Worm (Caenorhabditis elegans) whole organism, dauer: ENCODE measurements around the gene semo-1.

Source experiments
- unc-62 ChIP-seq: sonication (generic microtip); optimal IDR thresholded peaks from 2 replicates; lab custom pipeline; 2017; ENCODE audit warnings: missing biosample characterization, missing genetic modification reagents, missing genetic modification characterization

semo-1 gene

ce11 chrIV:14050900-14051299, at the start of gene semo-1:
Gene semo-1 (plus strand): TSS chrIV:14051200.
- TF ChIP-seq unc-62 (GFP tag; lab: Kevin White, UChicago) = no peak

ce11 chrIV:14001782-14002181, 49.2 kb upstream of the semo-1 start:
- TF ChIP-seq unc-62 (GFP tag; lab: Kevin White, UChicago) = no peak

DNA sequence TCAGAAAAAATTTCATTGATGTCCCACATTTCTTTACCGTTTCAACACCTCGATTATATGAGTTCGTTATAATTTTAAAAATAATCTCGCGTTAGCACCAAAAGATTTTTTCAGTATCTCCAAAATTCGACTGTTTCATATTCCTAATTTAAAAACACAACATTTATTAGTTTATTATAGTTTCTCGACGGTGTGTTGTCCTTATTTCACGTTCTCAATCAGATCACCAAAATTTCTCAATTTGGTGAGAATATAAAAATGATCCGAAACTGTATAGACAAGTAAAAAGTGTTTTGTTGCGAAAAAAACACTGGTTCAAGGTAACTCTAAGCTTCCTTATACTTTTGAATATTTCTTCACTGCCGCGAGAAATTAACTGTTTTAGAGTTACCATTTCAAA, 42.3 kb upstream of the semo-1 start:
- no peak for TF ChIP-seq unc-62 (GFP tag; lab: Kevin White, UChicago)

- TF ChIP-seq unc-62 (GFP tag; lab: Kevin White, UChicago) = no peak
These were observed 37.3 kb upstream of the semo-1 start for ce11 chrIV:14013692-14014091.

DNA sequence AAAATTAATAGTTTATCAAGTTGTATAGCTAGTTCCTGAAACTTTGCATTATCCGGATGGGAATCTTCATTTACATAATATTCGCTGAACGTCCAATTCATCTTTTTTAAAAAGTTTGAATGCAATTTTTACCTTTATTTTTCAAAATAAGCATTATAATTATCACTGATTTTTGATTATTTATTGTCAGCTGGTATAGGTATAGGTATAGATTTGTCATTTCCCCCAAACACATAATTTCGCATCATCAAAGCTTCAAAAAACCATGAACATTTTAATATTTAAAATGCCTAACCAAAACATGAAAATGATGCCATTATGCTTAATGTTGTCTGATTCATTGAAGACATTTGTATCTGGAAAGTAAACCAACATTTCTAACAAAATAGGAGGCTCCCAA, 35.2 kb upstream of the semo-1 start, which contains the start of gene srw-63:
TSS of gene srw-63 (minus strand) at position 101 of the 400 bp plus-strand sequence.
- no peak for TF ChIP-seq unc-62 (GFP tag; lab: Kevin White, UChicago)

- TF ChIP-seq unc-62 (GFP tag; lab: Kevin White, UChicago) = no peak
These were observed 31.1 kb upstream of the semo-1 start, which contains the start of the genes irld-56 and irld-55 for ce11 chrIV:14019883-14020282. Gene irld-56 (minus strand): TSS chrIV:14019983. Gene irld-55 (plus strand): TSS chrIV:14020198.

- TF ChIP-seq unc-62 (GFP tag; lab: Kevin White, UChicago) = no peak
These were observed 18.1 kb upstream of the semo-1 start for ce11 chrIV:14032620-14033501.

DNA sequence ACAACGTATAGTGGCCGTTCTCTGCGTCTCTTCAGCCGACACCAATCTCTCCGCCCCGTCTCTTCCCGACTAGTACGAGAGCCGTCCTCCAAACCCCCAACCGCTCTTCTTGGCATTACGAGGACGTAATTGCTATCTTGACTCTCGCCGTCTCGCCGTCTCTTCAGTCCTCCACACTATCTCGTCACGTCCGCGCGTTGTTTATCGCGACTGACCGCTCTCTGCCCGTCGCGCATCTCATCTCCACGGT, 17.6 kb upstream of the semo-1 start:
- TF ChIP-seq unc-62 (GFP tag; lab: Kevin White, UChicago) = no peak

ce11 chrIV:14033752-14034570, 17.0 kb upstream of the semo-1 start:
- TF ChIP-seq unc-62 (GFP tag; lab: Kevin White, UChicago) = no peak

DNA sequence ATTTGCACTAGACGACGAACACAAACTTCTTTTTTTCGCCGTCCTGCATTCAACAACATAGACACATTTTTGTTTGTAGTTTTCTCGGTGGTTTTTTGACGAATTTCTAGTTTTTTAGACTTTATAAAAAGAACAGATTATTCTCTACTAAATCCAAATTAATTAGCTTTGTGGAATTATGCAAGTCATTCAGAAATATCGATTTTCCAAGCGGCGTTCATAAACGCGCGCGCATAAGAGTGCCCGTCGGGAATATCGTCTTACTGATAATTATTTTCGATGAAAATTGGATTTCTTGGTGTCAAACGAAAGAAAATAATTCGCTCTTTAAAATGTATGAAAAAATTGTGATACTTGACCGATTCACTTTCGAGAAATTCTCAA, 16.4 kb upstream of the semo-1 start:
- TF ChIP-seq unc-62 (GFP tag; lab: Kevin White, UChicago) = no peak

- no peak for TF ChIP-seq unc-62 (GFP tag; lab: Kevin White, UChicago)
These were observed 7.3 kb upstream of the semo-1 start, which contains the start of gene Y37A1B.7 for ce11 chrIV:14043680-14044079. Gene Y37A1B.7 (minus strand): TSS chrIV:14043780.

- TF ChIP-seq unc-62 (GFP tag; lab: Kevin White, UChicago) = no peak
These were observed 4.2 kb upstream of the semo-1 start for ce11 chrIV:14046777-14047176.

- TF ChIP-seq unc-62 (GFP tag; lab: Kevin White, UChicago) = no peak
These were observed 558 bp upstream of the semo-1 start for ce11 chrIV:14050442-14050841.

ce11 chrIV:14060612-14061011, 9.6 kb downstream of the semo-1 start, which contains the start of gene Y37A1B.4:
Gene Y37A1B.4 (minus strand): TSS chrIV:14060712.
- TF ChIP-seq unc-62 (GFP tag; lab: Kevin White, UChicago) = no peak

ce11 chrIV:14066403-14066802, 15.4 kb downstream of the semo-1 start:
- TF ChIP-seq unc-62 (GFP tag; lab: Kevin White, UChicago) = no peak

- TF ChIP-seq unc-62 (GFP tag; lab: Kevin White, UChicago) = no peak
These were observed 18.8 kb downstream of the semo-1 start, which contains the start of gene lst-4 for ce11 chrIV:14069760-14070159. Gene lst-4 (minus strand): TSS chrIV:14069860.
